Fruit fly (Drosophila melanogaster) whole organism: ENCODE results near the gene wam.
A peak's percentile ranks its signal among the peaks of the same experiment; 100 is the strongest.

Experiments
- CG8478 ChIP-seq: fragments of >200 bp; optimal IDR thresholded peaks from 2 replicates; lab custom pipeline; 2018; ENCODE audit warnings: inconsistent platforms
- Dll ChIP-seq: fragments of >200 bp; optimal IDR thresholded peaks from 2 replicates; lab custom pipeline; 2017
- EcR ChIP-seq, 2 experiments: fragments of >200 bp; optimal IDR thresholded peaks; 2 replicates each; lab custom pipeline; 2017; ENCODE audit warnings: missing biosample characterization in 2 of 2, missing genetic modification characterization in 2 of 2, missing genetic modification reagents in 2 of 2
- pan ChIP-seq: fragments of >200 bp; optimal IDR thresholded peaks from 2 replicates; lab custom pipeline; 2017
- psq ChIP-seq: fragments of >200 bp; optimal IDR thresholded peaks from 2 replicates; lab custom pipeline; 2017
- usp ChIP-seq: fragments of >200 bp; optimal IDR thresholded peaks from 2 replicates; lab custom pipeline; 2017; ENCODE audit warnings: missing biosample characterization, missing genetic modification characterization, mixed read lengths

The wam gene

dm6 chr3R:23287951-23288350 is at the start of gene wam:
Gene wam, minus strand, starts transcription at chr3R:23288051.
- no peak for TF ChIP-seq CG8478 (lab: Kevin White, UChicago)
- no peak for TF ChIP-seq EcR (GFP tag; optimal IDR thresholded peaks at IDR 0.05; lab: Kevin White, UChicago)
- TF ChIP-seq usp (GFP tag; lab: Kevin White, UChicago): no peak
- no peak for TF ChIP-seq psq (lab: Kevin White, UChicago)
- TF ChIP-seq pan (lab: Kevin White, UChicago): no peak
- no peak for TF ChIP-seq Dll

- TF ChIP-seq EcR (GFP tag; optimal IDR thresholded peaks at IDR 0.05; lab: Kevin White, UChicago): no peak
- TF ChIP-seq pan (lab: Kevin White, UChicago): no peak
- TF ChIP-seq Dll: no peak
- TF ChIP-seq psq (lab: Kevin White, UChicago): no peak
- TF ChIP-seq CG8478 (lab: Kevin White, UChicago): no peak
- no peak for TF ChIP-seq usp (GFP tag; lab: Kevin White, UChicago)
Observed at dm6 chr3R:23337183-23337825, 49.5 kb upstream of the wam start.

dm6 chr3R:23336513-23336912 is 48.7 kb upstream of the wam start:
- no peak for TF ChIP-seq CG8478 (lab: Kevin White, UChicago)
- TF ChIP-seq psq (lab: Kevin White, UChicago): no peak
- TF ChIP-seq Dll: no peak
- no peak for TF ChIP-seq EcR (GFP tag; optimal IDR thresholded peaks at IDR 0.05; lab: Kevin White, UChicago)
- no peak for TF ChIP-seq pan (lab: Kevin White, UChicago)
- no peak for TF ChIP-seq usp (GFP tag; lab: Kevin White, UChicago)

- TF ChIP-seq EcR (GFP tag; optimal IDR thresholded peaks at IDR 0.05; lab: Kevin White, UChicago) (no peak), Dll (no peak), CG8478 (lab: Kevin White, UChicago) (no peak), pan (lab: Kevin White, UChicago) (no peak), usp (GFP tag; lab: Kevin White, UChicago) (no peak), psq (lab: Kevin White, UChicago) (no peak)
Observed at dm6 chr3R:23335577-23335976, 47.7 kb upstream of the wam start.

dm6 chr3R:23334866-23335265 is 47.0 kb upstream of the wam start:
- TF ChIP-seq usp (GFP tag; lab: Kevin White, UChicago) (no peak), CG8478 (lab: Kevin White, UChicago) (no peak), Dll (no peak)

dm6 chr3R:23334036-23334744 is 46.3 kb upstream of the wam start:
- TF ChIP-seq Dll (peak; percentile 95), pan (lab: Kevin White, UChicago) (no peak)

- TF ChIP-seq usp (GFP tag; lab: Kevin White, UChicago): no peak
- peak; percentile 23 for TF ChIP-seq pan (lab: Kevin White, UChicago)
Observed at dm6 chr3R:23333334-23334035, 45.6 kb upstream of the wam start.

dm6 chr3R:23332535-23333333 is 44.9 kb upstream of the wam start:
- TF ChIP-seq CG8478 (lab: Kevin White, UChicago) (no peak), Dll (no peak), psq (lab: Kevin White, UChicago) (no peak), EcR (GFP tag; optimal IDR thresholded peaks at IDR 0.05; lab: Kevin White, UChicago) (no peak), usp (GFP tag; lab: Kevin White, UChicago) (no peak), pan (lab: Kevin White, UChicago) (no peak)

dm6 chr3R:23331865-23332367 is 44.1 kb upstream of the wam start:
- no peak for TF ChIP-seq pan (lab: Kevin White, UChicago)
- TF ChIP-seq EcR (GFP tag; optimal IDR thresholded peaks at IDR 0.05; lab: Kevin White, UChicago): no peak
- no peak for TF ChIP-seq usp (GFP tag; lab: Kevin White, UChicago)
- no peak for TF ChIP-seq Dll
- no peak for TF ChIP-seq CG8478 (lab: Kevin White, UChicago)
- TF ChIP-seq psq (lab: Kevin White, UChicago): no peak

- no peak for TF ChIP-seq psq (lab: Kevin White, UChicago)
- no peak for TF ChIP-seq usp (GFP tag; lab: Kevin White, UChicago)
- no peak for TF ChIP-seq EcR (GFP tag; optimal IDR thresholded peaks at IDR 0.05; lab: Kevin White, UChicago)
- TF ChIP-seq Dll: no peak
- TF ChIP-seq pan (lab: Kevin White, UChicago): no peak
- no peak for TF ChIP-seq CG8478 (lab: Kevin White, UChicago)
Observed at dm6 chr3R:23331280-23331679, 43.4 kb upstream of the wam start.

- TF ChIP-seq psq (lab: Kevin White, UChicago) (no peak), pan (lab: Kevin White, UChicago) (no peak), Dll (no peak), usp (GFP tag; lab: Kevin White, UChicago) (no peak), EcR (GFP tag; optimal IDR thresholded peaks at IDR 0.05; lab: Kevin White, UChicago) (no peak), CG8478 (lab: Kevin White, UChicago) (no peak)
Observed at dm6 chr3R:23327707-23328106, 39.9 kb upstream of the wam start.
